Fruit fly (Drosophila melanogaster): Measurements from ENCODE around the gene Dip-B.
A peak's percentile ranks its signal among the peaks of the same experiment; 100 is the strongest.

Dip-B gene

dm6 chr3R:13802057-13802817 is 20.1 kb downstream of the Dip-B start (continued):
- no peak for TF ChIP-seq CG11696 (GFP tag; IDR thresholded peaks at IDR 0.05)
- no peak for TF ChIP-seq btn (GFP tag; optimal IDR thresholded peaks at IDR 0.05)
- no peak for TF ChIP-seq CrebB (tag; optimal IDR thresholded peaks at IDR 0.05)
- TF ChIP-seq usp (GFP tag; optimal IDR thresholded peaks at IDR 0.05), result no peak
- TF ChIP-seq CG12104 (GFP tag; optimal IDR thresholded peaks at IDR 0.05), result no peak
- no peak for TF ChIP-seq CG9797 (GFP tag; optimal IDR thresholded peaks at IDR 0.05)
- TF ChIP-seq aop (GFP tag; IDR thresholded peaks at IDR 0.05), result no peak
- no peak for TF ChIP-seq Awh (GFP tag; IDR thresholded peaks at IDR 0.05)
- no peak for TF ChIP-seq CG9876 (GFP tag; optimal IDR thresholded peaks at IDR 0.05)
- no peak for TF ChIP-seq CG8924 (tag; optimal IDR thresholded peaks at IDR 0.05)
- TF ChIP-seq CG6683 (GFP tag; optimal IDR thresholded peaks at IDR 0.05), result no peak
- no peak for TF ChIP-seq CG12071 (GFP tag; optimal IDR thresholded peaks at IDR 0.05)
- TF ChIP-seq dati (GFP tag; IDR thresholded peaks at IDR 0.05), result no peak
- no peak for TF ChIP-seq lmd (GFP tag; IDR thresholded peaks at IDR 0.05)
- no peak for TF ChIP-seq cg (GFP tag; optimal IDR thresholded peaks at IDR 0.05)
- no peak for TF ChIP-seq ab (GFP tag; optimal IDR thresholded peaks at IDR 0.05)
- TF ChIP-seq Dip2 (GFP tag; IDR thresholded peaks at IDR 0.05), result no peak
- no peak for TF ChIP-seq HLH54F (GFP tag; optimal IDR thresholded peaks at IDR 0.05)
- no peak for TF ChIP-seq CG6175 (GFP tag; IDR thresholded peaks at IDR 0.05)
- TF ChIP-seq CG1832 (GFP tag; optimal IDR thresholded peaks at IDR 0.05), result no peak
- no peak for TF ChIP-seq CG17186 (GFP tag; optimal IDR thresholded peaks at IDR 0.05)
- TF ChIP-seq CG7357 (GFP tag; IDR thresholded peaks at IDR 0.05), result no peak
- TF ChIP-seq bigmax (GFP tag; optimal IDR thresholded peaks at IDR 0.05), result no peak
- no peak for TF ChIP-seq Spps (tag; optimal IDR thresholded peaks at IDR 0.05)
- no peak for TF ChIP-seq CG13775 (GFP tag; optimal IDR thresholded peaks at IDR 0.05)
- TF ChIP-seq CG10431 (GFP tag; optimal IDR thresholded peaks at IDR 0.05), result no peak
- TF ChIP-seq pho (GFP tag; optimal IDR thresholded peaks at IDR 0.05), result no peak
- TF ChIP-seq CG6791 (GFP tag; IDR thresholded peaks at IDR 0.05; ENCODE audit: partially characterized antibody), result peak; percentile 27; the same call in 1 of the 3 replicates
- no peak for TF ChIP-seq Ptx1 (GFP tag; IDR thresholded peaks at IDR 0.05)
- TF ChIP-seq vfl (GFP tag; optimal IDR thresholded peaks at IDR 0.05), result no peak
- peak; percentile 25 for TF ChIP-seq CG3281 (GFP tag; optimal IDR thresholded peaks at IDR 0.05)
- TF ChIP-seq Nf-YB (GFP tag; optimal IDR thresholded peaks at IDR 0.05), result no peak
- no peak for TF ChIP-seq Dp (GFP tag; optimal IDR thresholded peaks at IDR 0.05)
- TF ChIP-seq ac (GFP tag; optimal IDR thresholded peaks at IDR 0.05), result no peak
- peak; percentile 48 for TF ChIP-seq CG6765 (GFP tag; optimal IDR thresholded peaks at IDR 0.05)
- peak; percentile 59; the same call in 2 of the 3 replicates for TF ChIP-seq ci (GFP tag; IDR thresholded peaks at IDR 0.05)
- TF ChIP-seq CG16779 (GFP tag; IDR thresholded peaks at IDR 0.05), result no peak
- peak; percentile 25 for TF ChIP-seq CG6813 (GFP tag; optimal IDR thresholded peaks at IDR 0.05)
- peak; percentile 64 for TF ChIP-seq abd-A (tag; optimal IDR thresholded peaks at IDR 0.05)
- peak; percentile 10 for TF ChIP-seq sens (GFP tag)
- TF ChIP-seq Ada2b (GFP tag; IDR thresholded peaks at IDR 0.05), result no peak
- peak; percentile 41 for TF ChIP-seq CG11504 (tag; optimal IDR thresholded peaks at IDR 0.05)
- TF ChIP-seq sens-2 (GFP tag; IDR thresholded peaks at IDR 0.05), result no peak
- no peak for TF ChIP-seq maf-S (GFP tag; optimal IDR thresholded peaks at IDR 0.05)
- peak; percentile 43; the same call in 2 of the 3 replicates for TF ChIP-seq Opbp (GFP tag; IDR thresholded peaks at IDR 0.05; ENCODE audit: partially characterized antibody)
- TF ChIP-seq Hmr (GFP tag; optimal IDR thresholded peaks at IDR 0.05), result peak; percentile 28
- peak; percentile 35; the same call in 1 of the 2 replicates for TF ChIP-seq Rfx (GFP tag; IDR thresholded peaks at IDR 0.05)
- TF ChIP-seq fd102C (GFP tag; optimal IDR thresholded peaks at IDR 0.05), result no peak
- peak; percentile 8 for TF ChIP-seq schlank (tag; optimal IDR thresholded peaks at IDR 0.05)
- no peak for TF ChIP-seq ATbp (GFP tag; optimal IDR thresholded peaks at IDR 0.05)
- no peak for TF ChIP-seq br (optimal IDR thresholded peaks at IDR 0.05)

All from whole organism, embryonic.